Worm (Caenorhabditis elegans) whole organism, midembryonic: ENCODE data around the gene lpd-7.

ENCODE experiments used
- T22C8.4 ChIP-seq: fragments of 200-800 bp; sonication (Bioruptor generic); IDR thresholded peaks from 2 replicates; pipeline ENCODE4 v1.3.6; 2022; ENCODE audit warnings: missing genetic modification characterization, missing compliant biosample characterization
- cog-1 ChIP-seq: sonication (generic microtip); optimal IDR thresholded peaks from 2 replicates; lab custom pipeline; 2016; ENCODE audit warnings: missing genetic modification characterization, missing compliant biosample characterization
- flt-1 ChIP-seq: fragments of 200-800 bp; sonication (Bioruptor generic); IDR thresholded peaks from 2 replicates; pipeline ENCODE4 v1.3.6; 2022; ENCODE audit warnings: missing genetic modification characterization, missing compliant biosample characterization
- ref-1 ChIP-seq: fragments of 200-800 bp; sonication (Bioruptor generic); conservative IDR thresholded peaks from 2 replicates; pipeline ENCODE4 v1.3.6; 2022; ENCODE audit warnings: missing genetic modification reagents, missing genetic modification characterization, missing compliant biosample characterization
- tab-1 ChIP-seq: fragments of 200-800 bp; sonication (Bioruptor generic); IDR thresholded peaks from 2 replicates; pipeline ENCODE4 v1.3.6; 2022; ENCODE audit warnings: missing genetic modification characterization, missing compliant biosample characterization
- ztf-29 ChIP-seq: fragments of 200-800 bp; sonication (Bioruptor generic); IDR thresholded peaks from 2 replicates; pipeline ENCODE4 v1.3.6; 2022; ENCODE audit warnings: missing genetic modification reagents, missing genetic modification characterization, missing compliant biosample characterization

- TF ChIP-seq ref-1 (GFP tag; lab: Robert Waterston, UW) (no peak), cog-1 (no peak), flt-1 (no peak), ztf-29 (GFP tag; lab: Robert Waterston, UW) (no peak), tab-1 (GFP tag; lab: Robert Waterston, UW) (no peak), T22C8.4 (GFP tag; lab: Robert Waterston, UW) (no peak)
Observed at ce11 chrIII:7535347-7535746, 37.8 kb upstream of the lpd-7 start.
